Worm (Caenorhabditis elegans) whole organism, late embryonic: ENCODE results near the gene emc-2.

Experiments
- ama-1 ChIP-seq: fragments of 150-350 bp; optimal IDR thresholded peaks from 2 replicates; lab custom pipeline; 2014
- dmd-4 ChIP-seq: sonication (generic microtip); optimal IDR thresholded peaks from 2 replicates; lab custom pipeline; 2016; ENCODE audit warnings: borderline replicate concordance, missing genetic modification characterization, missing compliant biosample characterization
- nfya-1 ChIP-seq: sonication (generic microtip); optimal IDR thresholded peaks from 2 replicates; lab custom pipeline; 2017; ENCODE audit warnings: missing genetic modification characterization, mild to moderate bottlenecking, missing compliant biosample characterization, antibody characterized with exemption, moderate library complexity
- nhr-11 ChIP-seq: fragments of 150-350 bp; optimal IDR thresholded peaks from 2 replicates; lab custom pipeline; 2014; ENCODE audit warnings: missing biosample characterization, missing genetic modification characterization
- pag-3 ChIP-seq: sonication (generic microtip); optimal IDR thresholded peaks from 2 replicates; lab custom pipeline; 2016; ENCODE audit warnings: missing compliant biosample characterization, missing genetic modification characterization, borderline replicate concordance
- pha-4 ChIP-seq: fragments of 150-350 bp; optimal IDR thresholded peaks from 2 replicates; lab custom pipeline; 2018; ENCODE audit warnings: missing biosample characterization, missing genetic modification reagents, missing genetic modification characterization
- pqm-1 ChIP-seq: sonication (generic microtip); optimal IDR thresholded peaks from 2 replicates; lab custom pipeline; 2016; ENCODE audit warnings: missing genetic modification characterization, missing compliant biosample characterization
- unc-3 ChIP-seq, 2 experiments: fragments of 200-800 bp in 1 of 2; sonication (Bioruptor generic) in 1 of 2; sonication (generic microtip) in 1 of 2; conservative IDR thresholded peaks in 1 of 2; optimal IDR thresholded peaks in 1 of 2; 2 replicates each; pipeline versions ENCODE4 v1.3.6 to Lab custom; 2016 to 2022; ENCODE audit warnings: missing compliant biosample characterization in 2 of 2, missing genetic modification characterization in 2 of 2, missing genetic modification reagents in 1 of 2
- unc-42 ChIP-seq: sonication (generic microtip); optimal IDR thresholded peaks from 2 replicates; lab custom pipeline; 2016; ENCODE audit warnings: missing genotype, missing genetic modification characterization, missing compliant biosample characterization

DNA sequence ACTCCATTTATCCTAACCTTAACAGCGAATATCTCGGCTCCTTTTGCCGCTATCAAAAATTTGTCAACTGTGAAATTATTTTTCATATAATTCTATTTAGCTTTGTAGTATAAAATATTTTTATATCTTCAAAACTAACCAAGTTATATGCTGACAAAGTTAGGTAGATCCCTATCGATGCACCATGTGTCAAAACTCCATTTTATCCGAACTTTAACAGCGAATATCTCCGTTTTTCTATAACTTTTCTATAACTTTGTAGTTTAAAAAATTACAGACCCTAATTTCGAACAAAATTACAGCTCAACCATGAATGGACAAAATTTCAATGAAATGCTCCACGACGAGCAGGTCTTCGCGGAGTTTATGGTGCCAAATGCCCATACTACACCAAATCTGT lies 10.2 kb downstream of the emc-2 start, which contains the start of gene Y57G7A.2:
- TF ChIP-seq nhr-11 (tag; lab: Kevin White, UChicago) (no peak), nfya-1 (tag; lab: Kevin White, UChicago) (no peak), ama-1 (no peak), pha-4 (tag; lab: Kevin White, UChicago) (no peak), unc-42 (no peak), dmd-4 (tag; lab: Kevin White, UChicago) (no peak), pqm-1 (no peak), pag-3 (tag; lab: Kevin White, UChicago) (no peak), unc-3 (GFP tag; conservative IDR thresholded peaks at IDR 0.05; lab: Robert Waterston, UW) (no peak), unc-3 (tag; optimal IDR thresholded peaks at IDR 0.05; lab: Kevin White, UChicago) (no peak)
